Worm (Caenorhabditis elegans) whole organism, L4 larva: Measurements from ENCODE around the gene lin-3.

Experiments used
- D1046.2 ChIP-seq: fragments of 200-800 bp; sonication (Bioruptor generic); IDR thresholded peaks from 2 replicates; pipeline ENCODE4 v1.3.6; 2022; ENCODE audit warnings: missing genetic modification characterization, missing compliant biosample characterization
- F10B5.3 ChIP-seq: sonication (generic microtip); optimal IDR thresholded peaks from 2 replicates; lab custom pipeline; 2016; ENCODE audit warnings: mild to moderate bottlenecking, missing genetic modification characterization, missing compliant biosample characterization
- F26F4.8 ChIP-seq: fragments of 200-800 bp; sonication (Bioruptor generic); conservative IDR thresholded peaks from 2 replicates; pipeline ENCODE4 v1.3.6; 2022; ENCODE audit warnings: missing genetic modification characterization, missing compliant biosample characterization
- F44E2.7 ChIP-seq: fragments of 200-800 bp; sonication (Bioruptor generic); IDR thresholded peaks from 2 replicates; pipeline ENCODE4 v2.1.2; 2022; ENCODE audit warnings: missing genetic modification characterization, missing compliant biosample characterization
- F49E8.2 ChIP-seq: sonication (generic microtip); optimal IDR thresholded peaks from 2 replicates; lab custom pipeline; 2016; ENCODE audit warnings: missing compliant biosample characterization, mild to moderate bottlenecking, missing genetic modification characterization, borderline replicate concordance
- R02D3.7 ChIP-seq: fragments of 150-350 bp; sonication (generic microtip); optimal IDR thresholded peaks from 3 replicates; lab custom pipeline; 2014; ENCODE audit warnings: missing biosample characterization, missing genetic modification characterization
- T20F7.1 ChIP-seq: fragments of 200-800 bp; sonication (Bioruptor generic); optimal IDR thresholded peaks from 2 replicates; lab custom pipeline; 2018; ENCODE audit warnings: mild to moderate bottlenecking, missing genetic modification characterization, missing compliant biosample characterization
- T26A8.4 ChIP-seq: fragments of 200-800 bp; sonication (Bioruptor generic); IDR thresholded peaks from 2 replicates; pipeline ENCODE4 v1.3.6; 2022; ENCODE audit warnings: missing genetic modification characterization, missing compliant biosample characterization
- Y105C5A.15 ChIP-seq: fragments of 200-800 bp; sonication (Bioruptor generic); IDR thresholded peaks from 2 replicates; pipeline ENCODE4 v1.3.6; 2022; ENCODE audit warnings: missing genetic modification characterization, missing compliant biosample characterization
- Y75B8A.6 ChIP-seq: fragments of 200-800 bp; sonication (Bioruptor generic); IDR thresholded peaks from 2 replicates; pipeline ENCODE4 v1.3.6; 2022; ENCODE audit warnings: missing genetic modification reagents, missing genetic modification characterization, missing compliant biosample characterization
- ZK546.5 ChIP-seq, 2 experiments: sonication (generic microtip); optimal IDR thresholded peaks; 2 replicates each; lab custom pipeline; 2017; ENCODE audit warnings: missing biosample characterization in 2 of 2, missing genetic modification characterization in 2 of 2
- aly-2 ChIP-seq: sonication (generic microtip); optimal IDR thresholded peaks from 2 replicates; lab custom pipeline; 2018; ENCODE audit warnings: missing biosample characterization, missing genetic modification characterization
- ama-1 ChIP-seq: fragments of 150-350 bp; optimal IDR thresholded peaks from 2 replicates; lab custom pipeline; 2014; ENCODE audit warnings: inconsistent platforms, mixed read lengths
- arid-1 ChIP-seq: fragments of 200-800 bp; sonication (Bioruptor generic); conservative IDR thresholded peaks from 2 replicates; pipeline ENCODE4 v1.3.6; 2022; ENCODE audit warnings: missing genetic modification reagents, missing genetic modification characterization, missing compliant biosample characterization
- attf-4 ChIP-seq: sonication (generic microtip); optimal IDR thresholded peaks from 3 replicates; lab custom pipeline; 2017; ENCODE audit warnings: missing biosample characterization, missing genetic modification characterization
- ceh-32 ChIP-seq: sonication (generic microtip); optimal IDR thresholded peaks from 2 replicates; lab custom pipeline; 2016; ENCODE audit warnings: mild to moderate bottlenecking, missing genetic modification characterization, missing compliant biosample characterization; ENCODE audit not compliant: poor library complexity
- ceh-62 ChIP-seq: sonication (generic microtip); optimal IDR thresholded peaks from 2 replicates; lab custom pipeline; 2017; ENCODE audit warnings: missing biosample characterization, missing genetic modification characterization
- daf-16 ChIP-seq, 3 experiments: sonication (generic microtip); optimal IDR thresholded peaks; 2 replicates each; lab custom pipeline; 2016 to 2017; ENCODE audit warnings: missing genetic modification characterization in 3 of 3, missing genetic modification reagents in 3 of 3, mild to moderate bottlenecking in 2 of 3, missing compliant biosample characterization in 2 of 3, missing biosample characterization in 1 of 3, moderate library complexity in 1 of 3
- daf-8 ChIP-seq: fragments of 200-800 bp; sonication (Bioruptor generic); IDR thresholded peaks from 2 replicates; pipeline ENCODE4 v1.3.6; 2022; ENCODE audit warnings: missing genetic modification characterization, missing compliant biosample characterization
- dmd-9 ChIP-seq: fragments of 200-800 bp; sonication (Bioruptor generic); IDR thresholded peaks from 2 replicates; pipeline ENCODE4 v1.3.6; 2022; ENCODE audit warnings: missing genetic modification reagents, missing genetic modification characterization, missing compliant biosample characterization
- dve-1 ChIP-seq: sonication (generic microtip); optimal IDR thresholded peaks from 2 replicates; lab custom pipeline; 2017; ENCODE audit warnings: antibody characterized with exemption, mild to moderate bottlenecking, missing genetic modification characterization, missing compliant biosample characterization; ENCODE audit not compliant: insufficient read depth
- egl-27 ChIP-seq: sonication (generic microtip); optimal IDR thresholded peaks from 3 replicates; lab custom pipeline; 2017; ENCODE audit warnings: missing biosample characterization, missing genetic modification reagents, missing genetic modification characterization
- egl-43 ChIP-seq: fragments of 200-800 bp; sonication (Bioruptor generic); IDR thresholded peaks from 2 replicates; pipeline ENCODE4 v1.3.6; 2022; ENCODE audit warnings: missing genetic modification reagents, missing genetic modification characterization, missing compliant biosample characterization
- fkh-10 ChIP-seq: fragments of 150-350 bp; optimal IDR thresholded peaks from 2 replicates; lab custom pipeline; 2014; ENCODE audit warnings: missing biosample characterization, missing genetic modification reagents, missing genetic modification characterization
- fos-1 ChIP-seq: fragments of 150-350 bp; optimal IDR thresholded peaks from 2 replicates; lab custom pipeline; 2014; ENCODE audit warnings: missing biosample characterization, missing genetic modification characterization
- gei-8 ChIP-seq: fragments of 200-800 bp; sonication (Bioruptor generic); optimal IDR thresholded peaks from 2 replicates; lab custom pipeline; 2018; ENCODE audit warnings: mild to moderate bottlenecking, missing genetic modification characterization, missing compliant biosample characterization
- hif-1 ChIP-seq, 2 experiments: sonication (generic microtip); optimal IDR thresholded peaks; 2 replicates each; lab custom pipeline; 2016 to 2017; ENCODE audit warnings: missing compliant biosample characterization in 2 of 2, missing genetic modification characterization in 2 of 2, missing genetic modification reagents in 2 of 2, missing genotype in 2 of 2, mild to moderate bottlenecking in 1 of 2
- hlh-11 ChIP-seq: fragments of 200-800 bp; sonication (Bioruptor generic); optimal IDR thresholded peaks from 2 replicates; lab custom pipeline; 2018; ENCODE audit warnings: mild to moderate bottlenecking, missing genetic modification characterization, missing compliant biosample characterization
- jun-1 ChIP-seq: fragments of 150-350 bp; optimal IDR thresholded peaks from 2 replicates; lab custom pipeline; 2014; ENCODE audit warnings: missing biosample characterization, missing genetic modification reagents, missing genetic modification characterization
- lim-7 ChIP-seq: fragments of 200-800 bp; sonication (Bioruptor generic); IDR thresholded peaks from 2 replicates; pipeline ENCODE4 v1.3.6; 2022; ENCODE audit warnings: missing genetic modification characterization, missing compliant biosample characterization
- lin-15B ChIP-seq: fragments of 150-350 bp; sonication (generic microtip); optimal IDR thresholded peaks from 3 replicates; lab custom pipeline; 2014; ENCODE audit warnings: missing biosample characterization, missing genetic modification characterization
- lin-29 ChIP-seq: fragments of 200-800 bp; sonication (Bioruptor generic); IDR thresholded peaks from 2 replicates; pipeline ENCODE4 v1.3.6; 2022; ENCODE audit warnings: missing genetic modification reagents, missing genetic modification characterization, missing compliant biosample characterization
- lin-38 ChIP-seq: fragments of 200-800 bp; sonication (Bioruptor generic); IDR thresholded peaks from 2 replicates; pipeline ENCODE4 v1.3.6; 2022; ENCODE audit warnings: missing genetic modification reagents, missing genetic modification characterization, missing compliant biosample characterization
- madf-5 ChIP-seq, 2 experiments: fragments of 200-800 bp; sonication (Bioruptor generic); IDR thresholded peaks; 2 replicates each; pipeline ENCODE4 v1.3.6; 2022; ENCODE audit warnings: missing compliant biosample characterization in 2 of 2, missing genetic modification characterization in 2 of 2
- mdt-29 ChIP-seq: fragments of 200-800 bp; sonication (Bioruptor generic); IDR thresholded peaks from 2 replicates; pipeline ENCODE4 v1.3.6; 2022; ENCODE audit warnings: missing genetic modification reagents, missing genetic modification characterization, missing compliant biosample characterization
- mxl-2 ChIP-seq: fragments of 200-800 bp; sonication (Bioruptor generic); conservative IDR thresholded peaks from 2 replicates; pipeline ENCODE4 v1.3.6; 2022; ENCODE audit warnings: missing genetic modification reagents, missing genetic modification characterization, missing compliant biosample characterization
- nhr-10 ChIP-seq: fragments of 150-350 bp; optimal IDR thresholded peaks from 2 replicates; lab custom pipeline; 2014; ENCODE audit warnings: missing biosample characterization, missing genetic modification characterization
- nhr-102 ChIP-seq: sonication (generic microtip); optimal IDR thresholded peaks from 2 replicates; lab custom pipeline; 2016; ENCODE audit warnings: mild to moderate bottlenecking, missing genetic modification characterization, moderate library complexity, missing compliant biosample characterization
- nhr-11 ChIP-seq: fragments of 150-350 bp; optimal IDR thresholded peaks from 2 replicates; lab custom pipeline; 2014; ENCODE audit warnings: missing biosample characterization, missing genetic modification characterization
- nhr-237 ChIP-seq: sonication (generic microtip); optimal IDR thresholded peaks from 2 replicates; lab custom pipeline; 2017; ENCODE audit warnings: missing biosample characterization, missing genetic modification characterization
- nhr-41 ChIP-seq: fragments of 200-800 bp; sonication (Bioruptor generic); IDR thresholded peaks from 2 replicates; pipeline ENCODE4 v1.3.6; 2022; ENCODE audit warnings: missing genetic modification reagents, missing genetic modification characterization, missing compliant biosample characterization
- nhr-42 ChIP-seq: fragments of 200-800 bp; sonication (Bioruptor generic); IDR thresholded peaks from 2 replicates; pipeline ENCODE4 v1.3.6; 2022; ENCODE audit warnings: missing genetic modification characterization, missing compliant biosample characterization
- nhr-48 ChIP-seq: sonication (generic microtip); optimal IDR thresholded peaks from 2 replicates; lab custom pipeline; 2016; ENCODE audit warnings: mild to moderate bottlenecking, missing genetic modification characterization, missing compliant biosample characterization
- nhr-6 ChIP-seq: fragments of 150-350 bp; optimal IDR thresholded peaks from 2 replicates; lab custom pipeline; 2014; ENCODE audit warnings: missing biosample characterization, missing genetic modification characterization
- php-3 ChIP-seq: fragments of 200-800 bp; sonication (Bioruptor generic); IDR thresholded peaks from 2 replicates; pipeline ENCODE4 v1.3.6; 2022; ENCODE audit warnings: missing genetic modification reagents, missing genetic modification characterization, missing compliant biosample characterization
- pqm-1 ChIP-seq: sonication (generic microtip); optimal IDR thresholded peaks from 2 replicates; lab custom pipeline; 2017; ENCODE audit warnings: missing biosample characterization, missing genetic modification characterization
- skn-1 ChIP-seq: fragments of 150-350 bp; optimal IDR thresholded peaks from 2 replicates; lab custom pipeline; 2014; ENCODE audit warnings: missing biosample characterization, missing genetic modification characterization
- spr-3 ChIP-seq: fragments of 200-800 bp; sonication (Bioruptor generic); optimal IDR thresholded peaks from 2 replicates; lab custom pipeline; 2018; ENCODE audit warnings: mild to moderate bottlenecking, missing genetic modification characterization, missing compliant biosample characterization
- tag-97 ChIP-seq: fragments of 200-800 bp; sonication (Bioruptor generic); IDR thresholded peaks from 2 replicates; pipeline ENCODE4 v1.3.6; 2022; ENCODE audit warnings: missing genetic modification characterization, missing compliant biosample characterization
- zip-11 ChIP-seq: fragments of 200-800 bp; sonication (Bioruptor generic); IDR thresholded peaks from 2 replicates; pipeline ENCODE4 v1.3.6; 2022; ENCODE audit warnings: missing genetic modification characterization, missing compliant biosample characterization
- ztf-11 ChIP-seq: fragments of 150-350 bp; optimal IDR thresholded peaks from 2 replicates; lab custom pipeline; 2014; ENCODE audit warnings: missing biosample characterization, missing genetic modification characterization
- ztf-7 ChIP-seq: fragments of 150-350 bp; optimal IDR thresholded peaks from 2 replicates; lab custom pipeline; 2014; ENCODE audit warnings: missing biosample characterization, missing genetic modification characterization

Gene lin-3

DNA sequence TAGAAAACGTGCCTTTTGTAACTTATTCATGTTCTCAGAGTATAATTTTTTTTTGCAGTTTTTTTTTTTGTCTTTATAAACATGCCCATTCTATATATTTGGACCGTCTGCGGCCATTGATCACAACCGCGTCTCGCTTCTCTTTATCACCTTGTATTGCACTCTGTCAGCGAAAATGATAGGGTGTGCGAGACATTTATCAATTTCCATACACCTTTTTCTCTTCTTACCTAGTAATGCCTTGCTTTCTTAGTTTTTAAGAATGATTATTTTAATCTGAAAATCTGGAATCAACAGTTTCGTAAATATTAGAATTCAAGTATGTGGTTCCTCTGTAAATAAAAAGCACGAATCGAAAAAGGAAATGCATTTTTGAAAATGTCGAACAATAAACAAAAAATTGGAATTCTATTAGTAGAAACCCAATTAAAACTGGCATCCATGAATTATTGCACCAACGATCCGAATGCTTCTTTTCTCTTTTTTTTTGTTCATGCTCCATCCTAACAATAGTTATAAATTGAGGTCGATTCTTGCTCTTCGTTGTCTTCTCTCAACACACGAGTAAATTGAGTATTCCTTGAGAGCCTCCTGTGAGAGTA is 16.9 kb upstream of the lin-3 start (continued):
- TF ChIP-seq F26F4.8 (GFP tag; lab: Robert Waterston, UW) (no peak), lin-29 (no peak), lim-7 (GFP tag; lab: Robert Waterston, UW) (no peak), zip-11 (GFP tag; lab: Robert Waterston, UW) (no peak), madf-5 (GFP tag; IDR thresholded peaks at IDR 0.05; lab: Robert Waterston, UW) (no peak), egl-43 (GFP tag; lab: Robert Waterston, UW) (no peak), nhr-41 (0 out of 2 replicates have a peak, but pooled peaks have one; percentile 27), php-3 (GFP tag; lab: Robert Waterston, UW) (no peak), ceh-62 (no peak), egl-27 (tag; lab: Kevin White, UChicago) (no peak), attf-4 (tag; lab: Kevin White, UChicago) (no peak), F10B5.3 (tag; lab: Kevin White, UChicago) (no peak), skn-1 (tag; lab: Kevin White, UChicago) (no peak), fkh-10 (GFP tag; lab: Kevin White, UChicago) (no peak), ztf-7 (no peak), ceh-32 (tag; lab: Kevin White, UChicago) (no peak), F49E8.2 (tag; lab: Kevin White, UChicago) (no peak), ZK546.5 (tag; optimal IDR thresholded peaks at IDR 0.05; lab: Kevin White, UChicago) (no peak), T26A8.4 (0 out of 2 replicates have a peak, but pooled peaks have one; percentile 33), jun-1 (tag; lab: Kevin White, UChicago) (no peak), arid-1 (GFP tag; lab: Robert Waterston, UW) (0 out of 2 replicates have a peak, but pooled peaks have one; percentile 18), nhr-6 (tag; lab: Kevin White, UChicago) (no peak), ama-1 (no peak), F44E2.7 (no peak), ztf-11 (tag; lab: Kevin White, UChicago) (no peak), nhr-48 (tag; lab: Kevin White, UChicago) (no peak), nhr-102 (tag; lab: Kevin White, UChicago) (no peak), nhr-11 (tag; lab: Kevin White, UChicago) (no peak), mxl-2 (GFP tag; lab: Robert Waterston, UW) (no peak), daf-16 (GFP tag; optimal IDR thresholded peaks at IDR 0.05; lab: Kevin White, UChicago) (no peak), daf-16 (tag; optimal IDR thresholded peaks at IDR 0.05; lab: Kevin White, UChicago) (peak; percentile 74), lin-38 (peak; percentile 14), fos-1 (no peak), hif-1 (tag; optimal IDR thresholded peaks at IDR 0.05; lab: Kevin White, UChicago) (no peak), hlh-11 (peak; percentile 22), mdt-29 (GFP tag; lab: Robert Waterston, UW) (no peak), aly-2 (no peak), nhr-10 (tag; lab: Kevin White, UChicago) (no peak), gei-8 (no peak), daf-8 (GFP tag; lab: Robert Waterston, UW) (no peak), spr-3 (GFP tag; lab: Kevin White, UChicago) (no peak), Y105C5A.15 (GFP tag; lab: Robert Waterston, UW) (no peak), pqm-1 (peak; percentile 38), T20F7.1 (GFP tag; lab: Kevin White, UChicago) (no peak), D1046.2 (GFP tag; lab: Robert Waterston, UW) (no peak), Y75B8A.6 (GFP tag; lab: Robert Waterston, UW) (no peak), R02D3.7 (no peak), lin-15B (no peak), nhr-237 (tag; lab: Kevin White, UChicago) (no peak), dve-1 (tag; lab: Kevin White, UChicago) (peak; percentile 50), tag-97 (GFP tag; lab: Robert Waterston, UW) (no peak), dmd-9 (GFP tag; lab: Robert Waterston, UW) (no peak), nhr-42 (GFP tag; lab: Robert Waterston, UW) (no peak)
